Worm (Caenorhabditis elegans): ENCODE measurements around the gene kup-1.

Gene kup-1

DNA sequence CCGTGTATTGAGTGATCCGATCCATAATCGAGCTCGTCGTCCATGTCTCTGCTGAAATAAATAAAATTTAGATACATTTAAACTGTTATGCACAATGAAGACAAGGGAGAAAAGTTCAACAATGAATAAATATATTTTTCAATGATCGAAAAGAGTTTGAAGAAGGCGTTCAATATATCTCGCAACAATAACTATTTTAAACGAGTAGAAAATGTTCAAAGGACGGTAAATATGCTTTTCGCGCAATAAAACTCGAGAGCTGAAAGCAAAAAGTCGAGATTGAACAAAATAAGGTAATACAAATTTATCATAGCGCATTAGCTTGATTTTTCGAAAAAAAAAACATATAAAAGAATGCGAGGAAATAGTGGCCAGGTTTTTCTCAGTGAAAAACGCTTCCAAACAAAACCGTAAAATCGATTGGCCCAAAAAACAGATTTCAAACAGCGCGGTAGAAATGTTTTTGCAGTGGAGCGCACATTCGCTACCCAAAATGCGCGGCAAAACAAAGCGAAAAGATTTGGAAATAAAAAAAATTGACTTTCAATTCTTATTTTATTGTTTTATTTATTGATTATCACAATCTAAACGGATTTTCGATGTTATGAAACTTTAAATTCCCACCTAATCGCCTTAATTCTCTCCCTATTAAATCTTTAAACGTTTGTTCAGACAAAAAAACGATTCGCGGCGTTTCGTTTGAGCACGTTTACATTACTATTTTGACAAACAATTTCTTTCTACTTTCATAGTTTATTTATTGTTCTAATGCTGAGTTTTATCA is at the start of gene kup-1, which contains the start of gene F10C2.4:
Gene kup-1, minus strand, starts transcription at position 51 of the 784 bp plus-strand sequence.
Gene F10C2.4, plus strand, starts transcription at position 734 of the 784 bp plus-strand sequence.
- TF ChIP-seq nfya-1 (tag; optimal IDR thresholded peaks at IDR 0.05): peak; percentile 12
- no peak for TF ChIP-seq ama-1 (optimal IDR thresholded peaks at IDR 0.05)
- TF ChIP-seq sox-4 (tag; optimal IDR thresholded peaks at IDR 0.05): no peak
- TF ChIP-seq ceh-48 (tag; optimal IDR thresholded peaks at IDR 0.05): peak; percentile 28
- peak; percentile 40 for TF ChIP-seq unc-55 (GFP tag; optimal IDR thresholded peaks at IDR 0.05)

DNA sequence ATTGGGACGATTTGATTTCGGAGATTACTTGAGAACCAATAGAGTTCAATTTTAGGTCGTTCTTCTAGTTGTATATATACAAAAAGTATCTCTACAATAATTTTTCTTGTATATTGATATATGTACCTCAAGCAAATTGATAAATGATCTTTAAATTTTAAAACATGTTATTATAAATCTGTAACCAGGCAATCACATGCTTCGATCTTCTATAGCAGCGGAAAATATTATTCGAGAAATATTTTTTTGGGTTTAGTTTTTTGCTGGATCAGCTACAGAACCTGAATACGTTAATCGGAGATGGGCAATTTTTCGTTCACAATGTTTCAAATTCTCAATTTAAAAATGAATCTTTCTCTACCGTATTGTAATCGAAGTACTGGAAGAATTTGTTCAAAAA is 48.1 kb upstream of the kup-1 start, which contains the start of gene R07B7.12:
Gene R07B7.12, plus strand, starts transcription at position 301 of the 400 bp plus-strand sequence.
- no peak for TF ChIP-seq sox-4 (tag; optimal IDR thresholded peaks at IDR 0.05)
- TF ChIP-seq ttx-3 (tag; optimal IDR thresholded peaks at IDR 0.05): no peak
- no peak for TF ChIP-seq hlh-15 (tag; optimal IDR thresholded peaks at IDR 0.05)
- TF ChIP-seq madf-2 (tag; optimal IDR thresholded peaks at IDR 0.05): no peak
- TF ChIP-seq pros-1 (tag; optimal IDR thresholded peaks at IDR 0.05): no peak
- no peak for TF ChIP-seq mec-3 (tag; optimal IDR thresholded peaks at IDR 0.05; ENCODE audit: borderline replicate concordance)
- no peak for TF ChIP-seq pat-9 (tag; optimal IDR thresholded peaks at IDR 0.05)
- no peak for TF ChIP-seq ceh-24 (tag; optimal IDR thresholded peaks at IDR 0.05)
- TF ChIP-seq npax-4 (tag; optimal IDR thresholded peaks at IDR 0.05): no peak
- no peak for TF ChIP-seq odd-2 (tag; optimal IDR thresholded peaks at IDR 0.05)
- TF ChIP-seq pag-3 (tag; optimal IDR thresholded peaks at IDR 0.05; ENCODE audit: borderline replicate concordance): no peak
- TF ChIP-seq C08G9.2 (tag; optimal IDR thresholded peaks at IDR 0.05): no peak
- TF ChIP-seq tbx-7 (tag; optimal IDR thresholded peaks at IDR 0.05): no peak

DNA sequence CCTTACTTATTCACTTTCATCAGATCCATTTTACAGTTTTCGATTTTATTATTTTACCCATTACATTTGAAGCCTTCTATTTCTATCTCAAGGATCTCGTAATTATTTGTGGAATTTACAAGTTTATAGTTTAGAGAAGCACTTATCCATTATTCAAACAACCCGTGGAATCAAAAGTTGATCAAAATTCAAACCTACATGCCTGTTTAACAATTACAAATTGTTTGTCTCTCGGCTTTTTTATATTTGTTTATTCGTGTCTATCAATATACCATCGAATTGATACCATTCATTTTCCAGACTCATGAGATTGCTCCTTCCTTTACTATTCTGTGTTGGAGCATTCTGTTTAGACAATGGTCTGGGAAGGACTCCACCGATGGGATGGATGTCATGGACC is 46.3 kb upstream of the kup-1 start, which contains the start of gene gana-1:
Gene gana-1, plus strand, starts transcription at position 301 of the 400 bp plus-strand sequence.
- TF ChIP-seq sox-4 (tag; optimal IDR thresholded peaks at IDR 0.05) (no peak), K09A11.1 (tag; optimal IDR thresholded peaks at IDR 0.05; ENCODE audit: insufficient read depth) (no peak), ceh-34 (tag; optimal IDR thresholded peaks at IDR 0.05) (no peak), unc-3 (GFP tag; conservative IDR thresholded peaks at IDR 0.05) (no peak), unc-3 (tag; optimal IDR thresholded peaks at IDR 0.05) (no peak), ztf-16 (tag; optimal IDR thresholded peaks at IDR 0.05) (no peak), K02D7.2 (tag; optimal IDR thresholded peaks at IDR 0.05) (no peak), ets-4 (tag; optimal IDR thresholded peaks at IDR 0.05) (no peak), fkh-10 (GFP tag; optimal IDR thresholded peaks at IDR 0.05) (no peak), tbx-2 (tag; optimal IDR thresholded peaks at IDR 0.05) (no peak), fax-1 (tag; optimal IDR thresholded peaks at IDR 0.05) (no peak), Y22D7AL.16 (tag; optimal IDR thresholded peaks at IDR 0.05) (no peak), hlh-15 (tag; optimal IDR thresholded peaks at IDR 0.05) (no peak)

DNA sequence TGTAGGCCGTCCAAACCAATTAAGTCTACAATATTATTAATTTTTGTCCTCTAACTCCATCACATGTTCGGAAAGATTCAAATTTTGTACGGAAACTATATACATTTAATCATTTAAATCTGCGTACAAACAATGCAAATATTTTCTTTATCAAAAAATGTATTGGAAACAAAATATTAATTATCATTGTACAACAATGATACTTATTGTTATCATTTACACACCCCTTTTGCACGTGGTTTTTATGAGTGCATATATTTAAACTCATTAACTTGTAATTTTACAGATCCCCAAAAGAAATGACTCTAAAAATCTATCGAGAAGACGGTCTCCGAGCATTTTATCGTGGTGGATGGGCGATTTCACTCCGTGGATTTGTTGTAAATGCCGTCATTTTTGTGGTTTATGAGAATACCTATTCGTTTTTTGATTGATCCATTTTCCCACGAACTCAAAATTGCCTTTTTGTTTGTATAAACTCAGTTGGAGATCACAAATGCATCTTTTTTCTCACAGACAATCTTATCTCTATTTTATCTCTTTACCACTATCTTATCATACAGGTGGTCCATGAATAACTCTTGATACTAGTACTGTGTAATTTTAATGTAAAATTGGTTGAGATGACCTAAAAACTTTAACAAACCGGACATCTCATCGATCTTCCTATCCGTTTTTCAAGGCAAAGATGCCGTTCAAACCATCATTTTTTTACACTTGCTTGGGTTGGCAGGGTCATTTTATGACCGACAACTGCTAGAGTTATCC is 45.4 kb upstream of the kup-1 start:
- TF ChIP-seq unc-42 (tag; optimal IDR thresholded peaks at IDR 0.05): no peak
- no peak for TF ChIP-seq hlh-8 (tag; optimal IDR thresholded peaks at IDR 0.05)
- no peak for TF ChIP-seq C38D4.7 (GFP tag; optimal IDR thresholded peaks at IDR 0.05)
- no peak for TF ChIP-seq C08G9.2 (tag; optimal IDR thresholded peaks at IDR 0.05)
- no peak for TF ChIP-seq npax-4 (tag; optimal IDR thresholded peaks at IDR 0.05)
- peak; percentile 90 for TF ChIP-seq elt-2 (tag; optimal IDR thresholded peaks at IDR 0.05)

DNA sequence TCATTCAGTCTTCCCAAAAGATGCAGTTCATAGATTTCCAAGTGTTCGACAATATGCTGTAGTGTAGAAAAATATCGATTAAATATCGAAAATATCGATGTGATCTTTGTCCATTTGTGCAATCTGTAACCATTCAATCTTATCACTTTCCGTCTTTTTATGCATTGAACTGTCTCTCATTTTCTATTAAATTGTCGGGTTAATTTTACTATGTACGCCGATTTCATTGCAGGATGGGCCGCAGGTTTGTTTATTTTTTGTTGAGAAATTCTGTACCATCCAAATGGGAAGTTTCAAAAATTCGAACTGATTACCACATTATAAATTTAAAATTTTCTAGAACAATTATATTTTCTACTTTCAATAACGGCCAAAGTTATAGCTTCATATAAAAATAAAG is 43.5 kb upstream of the kup-1 start, which contains the start of gene R07B7.8:
Gene R07B7.8, minus strand, starts transcription at position 101 of the 400 bp plus-strand sequence.
- TF ChIP-seq ets-4 (tag; optimal IDR thresholded peaks at IDR 0.05): no peak
- TF ChIP-seq T23F11.4 (GFP tag; optimal IDR thresholded peaks at IDR 0.05): no peak
- TF ChIP-seq hlh-8 (tag; optimal IDR thresholded peaks at IDR 0.05): no peak
- no peak for TF ChIP-seq ttx-3 (tag; optimal IDR thresholded peaks at IDR 0.05)

Data from whole organism, late embryonic.